Fruit fly (Drosophila melanogaster) whole organism, embryonic: ENCODE results near the gene CG5793.

Source experiments
- B-H2 ChIP-seq: fragments of 200-800 bp; sonication (Bioruptor generic); optimal IDR thresholded peaks from 2 replicates; lab custom pipeline; 2018; ENCODE audit warnings: missing biosample characterization, mild to moderate bottlenecking, missing genetic modification characterization
- C15 ChIP-seq: fragments of 200-800 bp; sonication (Bioruptor generic); IDR thresholded peaks from 3 replicates; pipeline ENCODE4 v1.3.6; 2022; ENCODE audit warnings: missing biosample characterization, missing genetic modification characterization
- CG1024 ChIP-seq: fragments of 200-800 bp; sonication (Bioruptor generic); IDR thresholded peaks from 2 replicates; pipeline ENCODE4 v1.3.6; 2022; ENCODE audit warnings: missing biosample characterization, missing genetic modification characterization
- CG11560 ChIP-seq: fragments of 200-800 bp; sonication (Bioruptor generic); IDR thresholded peaks from 3 replicates; pipeline ENCODE4 v1.3.6; 2022; ENCODE audit warnings: missing biosample characterization, missing genetic modification characterization
- CG11723 ChIP-seq: fragments of 200-800 bp; sonication (Bioruptor generic); optimal IDR thresholded peaks from 2 replicates; lab custom pipeline; 2017; ENCODE audit warnings: missing biosample characterization, mild to moderate bottlenecking, missing genetic modification characterization
- CG13424 ChIP-seq: fragments of 200-800 bp; sonication (Bioruptor generic); optimal IDR thresholded peaks from 2 replicates; lab custom pipeline; 2019; ENCODE audit warnings: missing biosample characterization, mild to moderate bottlenecking, missing genetic modification characterization, moderate library complexity
- CG13624 ChIP-seq: fragments of 200-800 bp; sonication (Bioruptor generic); optimal IDR thresholded peaks from 2 replicates; lab custom pipeline; 2016; ENCODE audit warnings: missing biosample characterization, missing genetic modification characterization
- CG14860 ChIP-seq: fragments of 200-800 bp; sonication (Bioruptor generic); IDR thresholded peaks from 3 replicates; pipeline ENCODE4 v1.3.6; 2022; ENCODE audit warnings: missing biosample characterization, missing genetic modification characterization; ENCODE audit not compliant: partially characterized antibody
- CG15011 ChIP-seq: fragments of 200-800 bp; sonication (Bioruptor generic); optimal IDR thresholded peaks from 3 replicates; lab custom pipeline; 2018; ENCODE audit warnings: missing biosample characterization, mild to moderate bottlenecking, missing genetic modification characterization
- CG15479 ChIP-seq: fragments of 200-800 bp; sonication (Bioruptor generic); optimal IDR thresholded peaks from 3 replicates; lab custom pipeline; 2019; ENCODE audit warnings: missing biosample characterization, mild to moderate bottlenecking, missing genetic modification characterization, moderate library complexity
- CG15696 ChIP-seq: fragments of 200-800 bp; sonication (Bioruptor generic); optimal IDR thresholded peaks from 2 replicates; lab custom pipeline; 2019; ENCODE audit warnings: missing biosample characterization, mild to moderate bottlenecking, missing genetic modification characterization, moderate library complexity
- CG16863 ChIP-seq: fragments of 200-800 bp; sonication (Bioruptor generic); optimal IDR thresholded peaks from 3 replicates; lab custom pipeline; 2016; ENCODE audit warnings: missing biosample characterization, missing genetic modification characterization
- CG31224 ChIP-seq: fragments of 200-800 bp; sonication (Bioruptor generic); IDR thresholded peaks from 2 replicates; pipeline ENCODE4 v1.3.6; 2022; ENCODE audit warnings: missing biosample characterization, missing genetic modification characterization
- CG3995 ChIP-seq: fragments of 200-800 bp; sonication (Bioruptor generic); optimal IDR thresholded peaks from 3 replicates; lab custom pipeline; 2016; ENCODE audit warnings: missing biosample characterization, missing genetic modification characterization
- CG4282 ChIP-seq: fragments of 200-800 bp; sonication (Bioruptor generic); optimal IDR thresholded peaks from 2 replicates; lab custom pipeline; 2016; ENCODE audit warnings: missing biosample characterization, missing genetic modification characterization
- CG6272 ChIP-seq: fragments of 200-800 bp; sonication (Bioruptor generic); IDR thresholded peaks from 2 replicates; pipeline ENCODE4 v1.3.6; 2022; ENCODE audit warnings: missing biosample characterization, missing genetic modification characterization
- CG6791 ChIP-seq: fragments of 200-800 bp; sonication (Bioruptor generic); IDR thresholded peaks from 3 replicates; pipeline ENCODE4 v1.3.6; 2022; ENCODE audit warnings: missing biosample characterization, missing genetic modification characterization; ENCODE audit not compliant: partially characterized antibody
- CG6854 ChIP-seq: fragments of 200-800 bp; sonication (Bioruptor generic); optimal IDR thresholded peaks from 3 replicates; lab custom pipeline; 2017; ENCODE audit warnings: missing biosample characterization, mild to moderate bottlenecking, missing genetic modification characterization
- CG7786 ChIP-seq: fragments of 200-800 bp; sonication (Bioruptor generic); optimal IDR thresholded peaks from 2 replicates; lab custom pipeline; 2016; ENCODE audit warnings: missing biosample characterization, missing genetic modification characterization
- CG7987 ChIP-seq: fragments of 200-800 bp; sonication (Bioruptor generic); optimal IDR thresholded peaks from 2 replicates; lab custom pipeline; 2018; ENCODE audit warnings: missing biosample characterization, mild to moderate bottlenecking, missing genetic modification characterization, moderate library complexity
- CG9215 ChIP-seq: fragments of 200-800 bp; sonication (Bioruptor generic); IDR thresholded peaks from 2 replicates; pipeline ENCODE4 v1.3.6; 2022; ENCODE audit warnings: missing biosample characterization, missing genetic modification characterization
- Chrac-16 ChIP-seq: fragments of 200-800 bp; sonication (Bioruptor generic); optimal IDR thresholded peaks from 3 replicates; lab custom pipeline; 2016; ENCODE audit warnings: missing biosample characterization, missing genetic modification characterization
- Gug ChIP-seq: fragments of 200-800 bp; sonication (Bioruptor generic); IDR thresholded peaks from 4 replicates; pipeline ENCODE4 v1.3.6; 2022; ENCODE audit warnings: missing biosample characterization, missing genetic modification characterization
- Hey ChIP-seq: fragments of 200-800 bp; sonication (Bioruptor generic); optimal IDR thresholded peaks from 3 replicates; lab custom pipeline; 2018; ENCODE audit warnings: missing biosample characterization, mild to moderate bottlenecking, missing genetic modification characterization
- Hr51 ChIP-seq, 2 experiments: fragments of 200-800 bp; sonication (Bioruptor generic); optimal IDR thresholded peaks; 2 replicates in 1 of 2; 3 replicates in 1 of 2; lab custom pipeline; 2016 to 2018; ENCODE audit warnings: missing biosample characterization in 2 of 2, missing genetic modification characterization in 2 of 2, mild to moderate bottlenecking in 1 of 2, moderate library complexity in 1 of 2
- Lpt ChIP-seq: fragments of >200 bp; optimal IDR thresholded peaks from 2 replicates; lab custom pipeline; 2018; ENCODE audit warnings: missing biosample characterization, missing genetic modification characterization
- Med ChIP-seq: fragments of 200-800 bp; sonication (Bioruptor generic); peaks from one replicate; lab custom pipeline; 2016; ENCODE audit warnings: missing biosample characterization, missing genetic modification characterization, mild to moderate bottlenecking, inconsistent platforms, moderate library complexity
- Ptx1 ChIP-seq: fragments of 200-800 bp; sonication (Bioruptor generic); IDR thresholded peaks from 2 replicates; pipeline ENCODE4 v1.3.6; 2022; ENCODE audit warnings: missing biosample characterization, missing genetic modification characterization
- Spps ChIP-seq: fragments of 200-800 bp; sonication (Bioruptor generic); optimal IDR thresholded peaks from 2 replicates; lab custom pipeline; 2018; ENCODE audit warnings: missing biosample characterization, mild to moderate bottlenecking, missing genetic modification characterization
- ac ChIP-seq: fragments of 200-800 bp; sonication (Bioruptor generic); optimal IDR thresholded peaks from 3 replicates; lab custom pipeline; 2017; ENCODE audit warnings: missing biosample characterization, mild to moderate bottlenecking, missing genetic modification characterization
- bab2 ChIP-seq: fragments of 200-800 bp; sonication (Bioruptor generic); optimal IDR thresholded peaks from 2 replicates; lab custom pipeline; 2016; ENCODE audit warnings: missing biosample characterization, missing genetic modification characterization
- bigmax ChIP-seq: fragments of 200-800 bp; sonication (Bioruptor generic); optimal IDR thresholded peaks from 2 replicates; lab custom pipeline; 2018; ENCODE audit warnings: missing biosample characterization, mild to moderate bottlenecking, missing genetic modification characterization
- bowl ChIP-seq: fragments of 200-800 bp; sonication (Bioruptor generic); IDR thresholded peaks from 2 replicates; pipeline ENCODE4 v1.3.6; 2022; ENCODE audit warnings: missing biosample characterization, missing genetic modification characterization
- caup ChIP-seq: fragments of 200-800 bp; sonication (Bioruptor generic); optimal IDR thresholded peaks from 3 replicates; lab custom pipeline; 2017; ENCODE audit warnings: missing biosample characterization, mild to moderate bottlenecking, missing genetic modification characterization, moderate library complexity; ENCODE audit not compliant: severe bottlenecking
- chif ChIP-seq, 2 experiments: fragments of 200-800 bp; sonication (Bioruptor generic); optimal IDR thresholded peaks; 3 replicates each; lab custom pipeline; 2016; ENCODE audit warnings: missing biosample characterization in 2 of 2, missing genetic modification characterization in 2 of 2
- crol ChIP-seq: fragments of 200-800 bp; sonication (Bioruptor generic); IDR thresholded peaks from 2 replicates; pipeline ENCODE4 v1.3.6; 2022; ENCODE audit warnings: missing biosample characterization, missing genetic modification characterization
- dimm ChIP-seq: fragments of 200-800 bp; sonication (Bioruptor generic); IDR thresholded peaks from 2 replicates; pipeline ENCODE4 v1.3.6; 2022; ENCODE audit warnings: missing biosample characterization, missing genetic modification characterization
- dm ChIP-seq: fragments of 200-800 bp; sonication (Bioruptor generic); optimal IDR thresholded peaks from 3 replicates; lab custom pipeline; 2016; ENCODE audit warnings: missing biosample characterization, missing genetic modification characterization
- ewg ChIP-seq: fragments of 200-800 bp; sonication (Bioruptor generic); optimal IDR thresholded peaks from 3 replicates; lab custom pipeline; 2017; ENCODE audit warnings: mild to moderate bottlenecking, missing biosample characterization, missing genetic modification reagents, missing genetic modification characterization
- fd64A ChIP-seq: fragments of 200-800 bp; sonication (Bioruptor generic); optimal IDR thresholded peaks from 3 replicates; lab custom pipeline; 2018; ENCODE audit warnings: missing biosample characterization, mild to moderate bottlenecking, missing genetic modification characterization
- gfzf ChIP-seq: fragments of 200-800 bp; sonication (Bioruptor generic); optimal IDR thresholded peaks from 2 replicates; lab custom pipeline; 2016; ENCODE audit warnings: missing biosample characterization, mild to moderate bottlenecking, missing genetic modification characterization, moderate library complexity
- ind ChIP-seq: fragments of 200-800 bp; sonication (Bioruptor generic); optimal IDR thresholded peaks from 3 replicates; lab custom pipeline; 2016; ENCODE audit warnings: missing biosample characterization, missing genetic modification characterization
- mld ChIP-seq: fragments of 200-800 bp; sonication (Bioruptor generic); IDR thresholded peaks from 3 replicates; pipeline ENCODE4 v1.3.6; 2022; ENCODE audit warnings: missing biosample characterization, missing genetic modification characterization; ENCODE audit not compliant: partially characterized antibody
- oc ChIP-seq: fragments of 200-800 bp; sonication (Bioruptor generic); optimal IDR thresholded peaks from 2 replicates; lab custom pipeline; 2018; ENCODE audit warnings: missing biosample characterization, mild to moderate bottlenecking, missing genetic modification characterization, moderate library complexity
- otp ChIP-seq: fragments of 200-800 bp; sonication (Bioruptor generic); IDR thresholded peaks from 3 replicates; pipeline ENCODE4, ENCODE4 v1.3.6; 2022; ENCODE audit warnings: missing biosample characterization, missing genetic modification characterization
- p53 ChIP-seq: fragments of 200-800 bp; sonication (Bioruptor generic); optimal IDR thresholded peaks from 2 replicates; lab custom pipeline; 2016; ENCODE audit warnings: missing biosample characterization, missing genetic modification characterization
- pfk ChIP-seq: fragments of 200-800 bp; sonication (Bioruptor generic); optimal IDR thresholded peaks from 2 replicates; lab custom pipeline; 2018; ENCODE audit warnings: missing biosample characterization, mild to moderate bottlenecking, missing genetic modification characterization, moderate library complexity
- pum ChIP-seq: fragments of 200-800 bp; sonication (Bioruptor generic); optimal IDR thresholded peaks from 2 replicates; lab custom pipeline; 2016; ENCODE audit warnings: missing biosample characterization, missing genetic modification characterization
- sim ChIP-seq: fragments of 200-800 bp; sonication (Bioruptor generic); IDR thresholded peaks from 2 replicates; pipeline ENCODE4 v1.3.6; 2022; ENCODE audit warnings: missing biosample characterization, missing genetic modification characterization
- tin ChIP-seq: fragments of 200-800 bp; sonication (Bioruptor generic); optimal IDR thresholded peaks from 3 replicates; lab custom pipeline; 2016; ENCODE audit warnings: missing biosample characterization, missing genetic modification characterization
- usp ChIP-seq: fragments of >200 bp; optimal IDR thresholded peaks from 2 replicates; lab custom pipeline; 2017; ENCODE audit warnings: missing biosample characterization, missing genetic modification characterization
- wdn ChIP-seq: fragments of 200-800 bp; sonication (Bioruptor generic); IDR thresholded peaks from 2 replicates; pipeline ENCODE4 v1.3.6; 2022; ENCODE audit warnings: missing biosample characterization, missing genetic modification characterization

CG5793 gene

DNA sequence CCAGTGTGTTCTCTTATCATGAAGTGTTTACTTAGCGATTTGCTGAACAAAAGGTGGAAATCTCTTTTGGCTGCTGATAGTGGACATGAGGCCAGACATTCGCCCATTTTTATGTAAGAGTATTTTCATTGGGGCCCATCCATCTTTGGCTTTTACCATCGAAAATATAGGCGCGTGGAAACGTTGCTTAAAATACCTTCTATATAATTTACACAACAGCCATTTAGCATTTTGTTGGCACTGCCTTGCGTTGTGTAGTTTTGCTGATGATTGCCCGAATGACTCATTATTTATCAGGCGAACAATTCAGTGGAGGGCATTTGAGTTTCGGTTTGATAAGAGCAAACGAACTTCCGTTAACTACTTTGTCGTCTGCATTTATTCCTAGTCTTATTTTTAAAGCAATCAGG is 34.3 kb downstream of the CG5793 start (continued):
- TF ChIP-seq CG14860 (no peak), mld (GFP tag; lab: Robert Waterston, UW) (no peak), caup (GFP tag; lab: Kevin White, UChicago) (peak; percentile 29), pfk (GFP tag; lab: Kevin White, UChicago) (no peak), bab2 (GFP tag; lab: Kevin White, UChicago) (peak; percentile 17), bowl (GFP tag; lab: Robert Waterston, UW) (no peak), B-H2 (GFP tag; lab: Kevin White, UChicago) (peak; percentile 24), CG11560 (tag; lab: Robert Waterston, UW) (0 out of 3 replicates have a peak, but pooled peaks have one; percentile 21), CG31224 (peak; percentile 35; the same call in 1 of the 2 replicates), dm (peak; percentile 5), Lpt (GFP tag; lab: Kevin White, UChicago) (no peak), CG6791 (GFP tag; lab: Robert Waterston, UW) (no peak), p53 (no peak), dimm (GFP tag; lab: Robert Waterston, UW) (no peak), CG7987 (GFP tag; lab: Kevin White, UChicago) (no peak), Med (GFP tag; lab: Kevin White, UChicago) (peak; percentile 87), CG6854 (GFP tag; lab: Kevin White, UChicago) (no peak), sim (GFP tag; lab: Robert Waterston, UW) (no peak), CG15011 (no peak), tin (no peak), Hey (tag; lab: Kevin White, UChicago) (peak; percentile 3), CG4282 (GFP tag; lab: Kevin White, UChicago) (no peak), C15 (GFP tag; lab: Robert Waterston, UW) (no peak), CG6272 (GFP tag; lab: Robert Waterston, UW) (no peak), usp (no peak), Spps (no peak), ac (GFP tag; lab: Kevin White, UChicago) (no peak), fd64A (GFP tag; lab: Kevin White, UChicago) (no peak), CG15696 (no peak), CG11723 (GFP tag; lab: Kevin White, UChicago) (no peak), CG13424 (peak; percentile 16), CG1024 (no peak), CG16863 (GFP tag; lab: Kevin White, UChicago) (no peak), CG7786 (GFP tag; lab: Kevin White, UChicago) (peak; percentile 67), CG9215 (GFP tag; lab: Robert Waterston, UW) (no peak), ewg (GFP tag; lab: Kevin White, UChicago) (no peak), CG3995 (GFP tag; lab: Kevin White, UChicago) (no peak), crol (GFP tag; lab: Robert Waterston, UW) (no peak), CG13624 (GFP tag; lab: Kevin White, UChicago) (peak; percentile 12), ind (GFP tag; lab: Kevin White, UChicago) (no peak), Gug (GFP tag; lab: Robert Waterston, UW) (no peak), Chrac-16 (GFP tag; lab: Kevin White, UChicago) (no peak), wdn (0 out of 2 replicates have a peak, but pooled peaks have one; percentile 20), bigmax (GFP tag; lab: Kevin White, UChicago) (no peak), Hr51 (GFP tag; optimal IDR thresholded peaks at IDR 0.05; lab: Kevin White, UChicago) (peak in 1 of 2 experiments; percentile 61), pum (GFP tag; lab: Kevin White, UChicago) (no peak), CG15479 (GFP tag; lab: Kevin White, UChicago) (no peak), otp (no peak), oc (no peak), Ptx1 (GFP tag; lab: Robert Waterston, UW) (peak; percentile 40), chif (GFP tag; optimal IDR thresholded peaks at IDR 0.05; lab: Kevin White, UChicago) (no peak), gfzf (no peak)
